Worm (Caenorhabditis elegans): ENCODE measurements around the gene msrp-7.

DNA sequence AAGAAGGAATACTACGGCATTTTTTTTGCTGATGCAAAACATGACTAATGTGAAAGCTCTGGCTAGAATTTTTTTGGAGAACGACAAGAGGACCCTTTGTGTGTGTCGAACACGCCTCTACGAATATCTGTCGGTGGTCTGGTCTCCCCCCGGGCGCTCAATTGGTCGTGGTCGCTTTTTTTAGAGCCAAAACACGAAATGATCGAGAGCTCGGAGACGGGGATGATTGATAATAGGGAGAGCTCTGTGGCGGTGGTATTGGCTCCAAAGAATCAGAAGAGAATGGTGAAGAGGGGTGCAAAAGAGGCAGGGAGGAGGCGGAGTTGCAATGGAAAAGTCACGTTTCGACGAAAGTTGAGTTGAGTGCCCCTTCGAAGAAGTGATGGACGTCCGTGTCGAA lies 18.8 kb downstream of the msrp-7 start:
- TF ChIP-seq rnt-1 (tag; optimal IDR thresholded peaks at IDR 0.05) (no peak), fkh-8 (tag; optimal IDR thresholded peaks at IDR 0.05) (no peak), ama-1 (optimal IDR thresholded peaks at IDR 0.05) (no peak), ztf-11 (tag; optimal IDR thresholded peaks at IDR 0.05) (no peak), hlh-17 (GFP tag; optimal IDR thresholded peaks at IDR 0.05; ENCODE audit: borderline replicate concordance) (no peak), nhr-28 (tag; optimal IDR thresholded peaks at IDR 0.05) (no peak), lin-13 (GFP tag; optimal IDR thresholded peaks at IDR 0.05) (no peak), ceh-8 (GFP tag; optimal IDR thresholded peaks at IDR 0.05) (no peak), C16A3.4 (tag; optimal IDR thresholded peaks at IDR 0.05) (no peak), isw-1 (GFP tag; IDR thresholded peaks at IDR 0.05) (no peak), ceh-88 (GFP tag; IDR thresholded peaks at IDR 0.05) (no peak), lin-39 (tag; optimal IDR thresholded peaks at IDR 0.05) (no peak), snpc-4 (tag; optimal IDR thresholded peaks at IDR 0.05) (no peak), nhr-237 (tag; optimal IDR thresholded peaks at IDR 0.05) (no peak)
